Worm (Caenorhabditis elegans) whole organism, L4 larva: ENCODE measurements around the gene C42D4.13.

ENCODE experiments used
- D1046.2 ChIP-seq: fragments of 200-800 bp; sonication (Bioruptor generic); IDR thresholded peaks from 2 replicates; pipeline ENCODE4 v1.3.6; 2022; ENCODE audit warnings: missing genetic modification characterization, missing compliant biosample characterization
- F10B5.3 ChIP-seq: sonication (generic microtip); optimal IDR thresholded peaks from 2 replicates; lab custom pipeline; 2016; ENCODE audit warnings: mild to moderate bottlenecking, missing genetic modification characterization, missing compliant biosample characterization
- aly-2 ChIP-seq: sonication (generic microtip); optimal IDR thresholded peaks from 2 replicates; lab custom pipeline; 2018; ENCODE audit warnings: missing biosample characterization, missing genetic modification characterization
- ama-1 ChIP-seq: fragments of 150-350 bp; optimal IDR thresholded peaks from 2 replicates; lab custom pipeline; 2014; ENCODE audit warnings: inconsistent platforms, mixed read lengths
- egl-27 ChIP-seq: sonication (generic microtip); optimal IDR thresholded peaks from 3 replicates; lab custom pipeline; 2017; ENCODE audit warnings: missing biosample characterization, missing genetic modification reagents, missing genetic modification characterization
- lin-15B ChIP-seq: fragments of 150-350 bp; sonication (generic microtip); optimal IDR thresholded peaks from 3 replicates; lab custom pipeline; 2014; ENCODE audit warnings: missing biosample characterization, missing genetic modification characterization
- skn-1 ChIP-seq: fragments of 150-350 bp; optimal IDR thresholded peaks from 2 replicates; lab custom pipeline; 2014; ENCODE audit warnings: missing biosample characterization, missing genetic modification characterization
- unc-62 ChIP-seq, 3 experiments: fragments of 150-350 bp in 1 of 3; sonication (generic microtip); optimal IDR thresholded peaks in 2 of 3; peaks in 1 of 3; 1 replicate in 1 of 3; 2 replicates in 2 of 3; lab custom pipeline; 2014 to 2017; ENCODE audit warnings: missing biosample characterization in 3 of 3, missing genetic modification characterization in 3 of 3, missing genetic modification reagents in 3 of 3, missing genotype in 1 of 3
- zag-1 ChIP-seq: fragments of 150-350 bp; optimal IDR thresholded peaks from 2 replicates; lab custom pipeline; 2014; ENCODE audit warnings: missing biosample characterization, missing genetic modification characterization

DNA sequence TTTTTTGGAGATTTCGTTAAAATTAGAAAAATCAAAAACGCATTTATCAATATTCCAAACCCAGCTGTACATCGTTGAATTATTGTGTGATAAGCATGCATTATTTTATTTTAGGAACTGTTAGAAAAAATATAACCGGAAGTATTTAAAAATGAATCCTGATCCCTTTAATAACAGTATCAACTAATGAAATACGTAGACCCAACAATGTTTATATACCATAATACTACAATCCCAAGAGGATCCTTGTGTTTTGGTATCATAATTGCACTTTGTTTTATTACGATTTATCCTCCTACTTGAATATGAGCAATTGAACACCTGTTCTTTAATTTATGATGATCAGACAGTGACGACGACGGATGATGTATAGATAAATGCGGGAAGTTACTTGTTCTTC is 1.2 kb downstream of the C42D4.13 start, which contains the start of gene str-249:
- TF ChIP-seq egl-27 (tag; lab: Kevin White, UChicago), result no peak
- no peak for TF ChIP-seq aly-2 (tag; lab: Kevin White, UChicago)
- TF ChIP-seq unc-62 (GFP tag; optimal IDR thresholded peaks at IDR 0.05 in 1 of 2; lab: Kevin White, UChicago), result no peak
- TF ChIP-seq unc-62 (tag; optimal IDR thresholded peaks at IDR 0.05; lab: Kevin White, UChicago), result no peak
- TF ChIP-seq D1046.2 (GFP tag; lab: Robert Waterston, UW), result no peak
- no peak for TF ChIP-seq ama-1
- no peak for TF ChIP-seq F10B5.3
- TF ChIP-seq lin-15B (tag; lab: Kevin White, UChicago), result no peak
- TF ChIP-seq zag-1, result no peak
- TF ChIP-seq skn-1 (tag; lab: Kevin White, UChicago), result no peak
